Worm (Caenorhabditis elegans) whole organism, young adult: Measurements from ENCODE around the gene har-1.
A peak's percentile ranks its signal among the peaks of the same experiment; 100 is the strongest.

Experiments
- B0336.3 ChIP-seq: fragments of 200-800 bp; sonication (Bioruptor generic); IDR thresholded peaks from 2 replicates; pipeline ENCODE4 v1.3.6; 2022; ENCODE audit warnings: missing genetic modification characterization, missing compliant biosample characterization
- F22D6.2 ChIP-seq: sonication (generic microtip); optimal IDR thresholded peaks from 2 replicates; lab custom pipeline; 2016; ENCODE audit warnings: mild to moderate bottlenecking, missing genetic modification characterization, missing compliant biosample characterization
- F23B12.7 ChIP-seq: sonication (generic microtip); optimal IDR thresholded peaks from 2 replicates; lab custom pipeline; 2017; ENCODE audit warnings: missing genetic modification characterization, mild to moderate bottlenecking, missing compliant biosample characterization, antibody characterized with exemption, moderate library complexity; ENCODE audit not compliant: insufficient read depth
- F33H1.4 ChIP-seq: fragments of 200-800 bp; sonication (Bioruptor generic); IDR thresholded peaks from 2 replicates; pipeline ENCODE4 v1.3.6; 2022; ENCODE audit warnings: missing genetic modification reagents, missing genetic modification characterization, missing compliant biosample characterization
- F39B2.1 ChIP-seq: fragments of 200-800 bp; sonication (Bioruptor generic); IDR thresholded peaks from 2 replicates; pipeline ENCODE4 v1.3.6; 2022; ENCODE audit warnings: missing genetic modification reagents, missing genetic modification characterization, missing compliant biosample characterization
- F52B5.7 ChIP-seq: sonication (generic microtip); optimal IDR thresholded peaks from 2 replicates; lab custom pipeline; 2016; ENCODE audit warnings: mild to moderate bottlenecking, missing genetic modification characterization, missing compliant biosample characterization
- F57C9.4 ChIP-seq: sonication (generic microtip); optimal IDR thresholded peaks from 2 replicates; lab custom pipeline; 2017; ENCODE audit warnings: mild to moderate bottlenecking, missing genetic modification characterization, missing compliant biosample characterization
- K11D2.4 ChIP-seq: fragments of 200-800 bp; sonication (Bioruptor generic); IDR thresholded peaks from 2 replicates; pipeline ENCODE4 v1.3.6; 2022; ENCODE audit warnings: missing genetic modification reagents, missing genetic modification characterization, missing compliant biosample characterization
- T26A5.8 ChIP-seq: sonication (generic microtip); optimal IDR thresholded peaks from 2 replicates; lab custom pipeline; 2016; ENCODE audit warnings: missing genetic modification characterization, missing compliant biosample characterization
- Y53F4B.3 ChIP-seq: fragments of 200-800 bp; sonication (Bioruptor generic); IDR thresholded peaks from 2 replicates; pipeline ENCODE4 v1.3.6; 2022; ENCODE audit warnings: missing genetic modification reagents, missing genetic modification characterization, missing compliant biosample characterization
- Y53G8AR.9 ChIP-seq: fragments of 200-800 bp; sonication (Bioruptor generic); conservative IDR thresholded peaks from 2 replicates; pipeline ENCODE4 v1.3.6; 2022; ENCODE audit warnings: missing genetic modification reagents, missing genetic modification characterization, missing compliant biosample characterization
- Y79H2A.3 ChIP-seq: fragments of 200-800 bp; sonication (Bioruptor generic); conservative IDR thresholded peaks from 2 replicates; pipeline ENCODE4 v1.3.6; 2022; ENCODE audit warnings: missing genetic modification reagents, missing genetic modification characterization, missing compliant biosample characterization
- akir-1 ChIP-seq: fragments of 200-800 bp; sonication (Bioruptor generic); optimal IDR thresholded peaks from 2 replicates; lab custom pipeline; 2018; ENCODE audit warnings: mild to moderate bottlenecking, missing genetic modification characterization, moderate library complexity, missing compliant biosample characterization
- ama-1 ChIP-seq, 3 experiments: fragments of 150-350 bp in 1 of 3; sonication (generic microtip) in 2 of 3; optimal IDR thresholded peaks; 2 replicates each; lab custom pipeline; 2014 to 2018; ENCODE audit warnings: missing biosample characterization in 2 of 3, missing genetic modification characterization in 2 of 3, missing genetic modification reagents in 2 of 3
- aptf-2 ChIP-seq: fragments of 200-800 bp; sonication (Bioruptor generic); conservative IDR thresholded peaks from 2 replicates; pipeline ENCODE4 v1.3.6; 2022; ENCODE audit warnings: missing genetic modification reagents, missing genetic modification characterization, missing compliant biosample characterization
- attf-5 ChIP-seq: fragments of 200-800 bp; sonication (Bioruptor generic); optimal IDR thresholded peaks from 2 replicates; lab custom pipeline; 2018; ENCODE audit warnings: mild to moderate bottlenecking, missing genetic modification characterization, missing compliant biosample characterization
- attf-6 ChIP-seq: fragments of 200-800 bp; sonication (Bioruptor generic); IDR thresholded peaks from 2 replicates; pipeline ENCODE4 v1.3.6; 2022; ENCODE audit warnings: missing genetic modification reagents, missing genetic modification characterization, missing compliant biosample characterization
- bed-1 ChIP-seq: fragments of 200-800 bp; sonication (Bioruptor generic); IDR thresholded peaks from 2 replicates; pipeline ENCODE4 v1.3.6; 2022; ENCODE audit warnings: missing genetic modification reagents, missing genetic modification characterization, missing compliant biosample characterization
- bed-2 ChIP-seq: fragments of 200-800 bp; sonication (Bioruptor generic); IDR thresholded peaks from 2 replicates; pipeline ENCODE4 v1.3.6; 2022; ENCODE audit warnings: missing genetic modification reagents, missing genetic modification characterization, missing compliant biosample characterization
- ccch-3 ChIP-seq: fragments of 200-800 bp; sonication (Bioruptor generic); optimal IDR thresholded peaks from 2 replicates; lab custom pipeline; 2018; ENCODE audit warnings: mild to moderate bottlenecking, missing genetic modification characterization, missing compliant biosample characterization
- cebp-1 ChIP-seq, 2 experiments: fragments of 200-800 bp in 1 of 2; sonication (Bioruptor generic) in 1 of 2; sonication (generic microtip) in 1 of 2; IDR thresholded peaks in 1 of 2; optimal IDR thresholded peaks in 1 of 2; 2 replicates each; pipeline versions ENCODE4 v1.3.6 to Lab custom; 2017 to 2022; ENCODE audit warnings: missing compliant biosample characterization in 2 of 2, missing genetic modification characterization in 2 of 2, mild to moderate bottlenecking in 1 of 2, missing genetic modification reagents in 1 of 2, moderate library complexity in 1 of 2
- ceh-100 ChIP-seq: fragments of 200-800 bp; sonication (Bioruptor generic); IDR thresholded peaks from 2 replicates; pipeline ENCODE4 v1.3.6; 2022; ENCODE audit warnings: missing genetic modification reagents, missing genetic modification characterization, missing compliant biosample characterization
- ceh-79 ChIP-seq: sonication (generic microtip); optimal IDR thresholded peaks from 2 replicates; lab custom pipeline; 2017; ENCODE audit warnings: mild to moderate bottlenecking, missing genetic modification characterization, missing compliant biosample characterization
- die-1 ChIP-seq: sonication (generic microtip); optimal IDR thresholded peaks from 2 replicates; lab custom pipeline; 2016; ENCODE audit warnings: missing genotype, mild to moderate bottlenecking, missing genetic modification characterization, missing compliant biosample characterization
- dpff-1 ChIP-seq: sonication (generic microtip); optimal IDR thresholded peaks from 2 replicates; lab custom pipeline; 2017; ENCODE audit warnings: mild to moderate bottlenecking, missing genetic modification characterization, missing compliant biosample characterization
- egl-18 ChIP-seq: fragments of 200-800 bp; sonication (Bioruptor generic); IDR thresholded peaks from 2 replicates; pipeline ENCODE4 v1.3.6; 2022; ENCODE audit warnings: missing genetic modification reagents, missing genetic modification characterization, missing compliant biosample characterization
- fkh-3 ChIP-seq: sonication (generic microtip); optimal IDR thresholded peaks from 2 replicates; lab custom pipeline; 2016; ENCODE audit warnings: mild to moderate bottlenecking, missing genetic modification characterization, missing compliant biosample characterization
- him-1 ChIP-seq: sonication (generic microtip); optimal IDR thresholded peaks from 2 replicates; lab custom pipeline; 2016; ENCODE audit warnings: missing genotype, missing genetic modification reagents, missing genetic modification characterization, missing compliant biosample characterization
- hrde-1 ChIP-seq: sonication (generic microtip); optimal IDR thresholded peaks from 2 replicates; lab custom pipeline; 2016; ENCODE audit warnings: missing genetic modification characterization, mild to moderate bottlenecking, missing compliant biosample characterization, moderate library complexity, missing genotype, missing genetic modification reagents, borderline replicate concordance
- lag-1 ChIP-seq: fragments of 200-800 bp; sonication (Bioruptor generic); IDR thresholded peaks from 2 replicates; pipeline ENCODE4 v1.3.6; 2022; ENCODE audit warnings: missing genetic modification reagents, missing genetic modification characterization, missing compliant biosample characterization
- let-526 ChIP-seq: fragments of 200-800 bp; sonication (Bioruptor generic); IDR thresholded peaks from 2 replicates; pipeline ENCODE4 v1.3.6; 2022; ENCODE audit warnings: missing genetic modification reagents, missing genetic modification characterization, missing compliant biosample characterization
- lin-54 ChIP-seq: fragments of 200-800 bp; sonication (Bioruptor generic); optimal IDR thresholded peaks from 2 replicates; lab custom pipeline; 2018; ENCODE audit warnings: mild to moderate bottlenecking, missing genetic modification characterization, missing compliant biosample characterization
- lir-1 ChIP-seq: fragments of 200-800 bp; sonication (Bioruptor generic); conservative IDR thresholded peaks from 2 replicates; pipeline ENCODE4 v1.3.6; 2022; ENCODE audit warnings: missing genetic modification reagents, missing genetic modification characterization, missing compliant biosample characterization
- lsl-1 ChIP-seq: fragments of 200-800 bp; sonication (Bioruptor generic); optimal IDR thresholded peaks from 2 replicates; lab custom pipeline; 2018; ENCODE audit warnings: mild to moderate bottlenecking, missing genetic modification characterization, moderate library complexity, missing compliant biosample characterization
- lsy-27 ChIP-seq: sonication (generic microtip); optimal IDR thresholded peaks from 2 replicates; lab custom pipeline; 2017; ENCODE audit warnings: missing genetic modification characterization, mild to moderate bottlenecking, missing compliant biosample characterization, antibody characterized with exemption, missing genotype, borderline replicate concordance; ENCODE audit not compliant: insufficient read depth
- madf-10 ChIP-seq: sonication (generic microtip); optimal IDR thresholded peaks from 2 replicates; lab custom pipeline; 2016; ENCODE audit warnings: mild to moderate bottlenecking, missing genetic modification characterization, missing compliant biosample characterization
- madf-3 ChIP-seq: fragments of 200-800 bp; sonication (Bioruptor generic); IDR thresholded peaks from 2 replicates; pipeline ENCODE4 v1.3.6; 2022; ENCODE audit warnings: missing genetic modification reagents, missing genetic modification characterization, missing compliant biosample characterization
- madf-6 ChIP-seq: fragments of 200-800 bp; sonication (Bioruptor generic); IDR thresholded peaks from 2 replicates; pipeline ENCODE4 v1.3.6; 2022; ENCODE audit warnings: missing genetic modification reagents, missing genetic modification characterization, missing compliant biosample characterization
- mxl-1 ChIP-seq: sonication (generic microtip); optimal IDR thresholded peaks from 2 replicates; lab custom pipeline; 2016; ENCODE audit warnings: missing genetic modification characterization, missing compliant biosample characterization
- nhr-120 ChIP-seq: fragments of 200-800 bp; sonication (Bioruptor generic); IDR thresholded peaks from 2 replicates; pipeline ENCODE4 v1.3.6; 2022; ENCODE audit warnings: missing genetic modification characterization, missing compliant biosample characterization
- nhr-179 ChIP-seq: sonication (generic microtip); optimal IDR thresholded peaks from 2 replicates; lab custom pipeline; 2016; ENCODE audit warnings: mild to moderate bottlenecking, missing genetic modification characterization, missing compliant biosample characterization
- nhr-90 ChIP-seq: sonication (generic microtip); optimal IDR thresholded peaks from 2 replicates; lab custom pipeline; 2016; ENCODE audit warnings: missing genotype, mild to moderate bottlenecking, missing genetic modification characterization, missing compliant biosample characterization
- rec-8 ChIP-seq, 2 experiments: sonication (generic microtip); optimal IDR thresholded peaks; 2 replicates each; lab custom pipeline; 2016; ENCODE audit warnings: mild to moderate bottlenecking in 2 of 2, missing genetic modification characterization in 2 of 2, missing genetic modification reagents in 2 of 2, missing genotype in 2 of 2, missing biosample characterization in 1 of 2, missing compliant biosample characterization in 1 of 2, moderate library complexity in 1 of 2
- repo-1 ChIP-seq: sonication (generic microtip); optimal IDR thresholded peaks from 2 replicates; lab custom pipeline; 2017; ENCODE audit warnings: mild to moderate bottlenecking, missing genetic modification characterization, missing compliant biosample characterization
- tbp1 ChIP-seq: fragments of 200-800 bp; sonication (Bioruptor generic); optimal IDR thresholded peaks from 2 replicates; lab custom pipeline; 2018; ENCODE audit warnings: mild to moderate bottlenecking, missing genetic modification characterization, missing compliant biosample characterization
- zfh-2 ChIP-seq: fragments of 200-800 bp; sonication (Bioruptor generic); conservative IDR thresholded peaks from 2 replicates; pipeline ENCODE4 v1.3.6; 2022; ENCODE audit warnings: missing genetic modification reagents, missing genetic modification characterization, missing compliant biosample characterization
- ztf-25 ChIP-seq: fragments of 200-800 bp; sonication (Bioruptor generic); IDR thresholded peaks from 2 replicates; pipeline ENCODE4 v1.3.6; 2022; ENCODE audit warnings: missing genetic modification reagents, missing genetic modification characterization, missing compliant biosample characterization
- ztf-3 ChIP-seq: fragments of 200-800 bp; sonication (Bioruptor generic); optimal IDR thresholded peaks from 2 replicates; lab custom pipeline; 2018; ENCODE audit warnings: mild to moderate bottlenecking, missing genetic modification characterization, missing compliant biosample characterization

Gene har-1

DNA sequence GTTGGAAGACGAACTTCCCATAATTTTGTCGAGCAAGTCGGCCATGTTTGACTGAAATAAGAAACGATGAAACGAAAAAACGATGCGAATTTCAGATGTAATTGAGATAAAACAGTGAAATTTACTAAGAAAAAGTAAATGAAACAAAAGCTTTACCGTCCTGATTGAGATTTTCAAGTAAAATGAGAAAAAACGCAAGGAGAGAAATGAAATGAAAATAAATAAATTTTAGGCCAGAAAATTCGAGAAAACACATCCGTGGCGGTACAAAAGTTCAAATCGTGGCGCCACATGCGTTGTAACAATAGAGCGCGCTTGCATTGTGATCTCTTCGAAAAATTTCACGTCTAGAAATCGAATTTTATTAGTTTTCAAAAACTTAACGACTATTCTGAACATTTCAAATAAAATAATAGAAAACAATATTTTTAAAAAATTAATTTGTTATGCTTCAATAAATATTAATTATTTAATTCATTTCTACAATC is 24.3 kb downstream of the har-1 start, which contains the start of the genes hrde-1 and C16C10.13 (continued):
- TF ChIP-seq ceh-100 (GFP tag; lab: Robert Waterston, UW) (no peak), ztf-25 (GFP tag; lab: Robert Waterston, UW) (no peak), tbp1 (GFP tag; lab: Kevin White, UChicago) (peak; percentile 49), nhr-120 (GFP tag; lab: Robert Waterston, UW) (no peak), let-526 (GFP tag; lab: Robert Waterston, UW) (no peak), madf-6 (GFP tag; lab: Robert Waterston, UW) (peak; percentile 98), F39B2.1 (GFP tag; lab: Robert Waterston, UW) (no peak), lag-1 (no peak), him-1 (peak; percentile 51), B0336.3 (GFP tag; lab: Robert Waterston, UW) (no peak), die-1 (tag; lab: Kevin White, UChicago) (no peak), mxl-1 (tag; lab: Kevin White, UChicago) (no peak), K11D2.4 (GFP tag; lab: Robert Waterston, UW) (no peak), lir-1 (GFP tag; lab: Robert Waterston, UW) (no peak; the same call in 1 of the 2 replicates), egl-18 (GFP tag; lab: Robert Waterston, UW) (no peak), repo-1 (tag; lab: Kevin White, UChicago) (no peak), ceh-79 (tag; lab: Kevin White, UChicago) (no peak), nhr-179 (no peak), attf-6 (GFP tag; lab: Robert Waterston, UW) (0 out of 2 replicates have a peak, but pooled peaks have one; percentile 17), ccch-3 (no peak), rec-8 (tag; optimal IDR thresholded peaks at IDR 0.05; lab: Kevin White, UChicago) (no peak), F23B12.7 (tag; lab: Kevin White, UChicago) (peak; percentile 14), F52B5.7 (no peak), Y53F4B.3 (GFP tag; lab: Robert Waterston, UW) (no peak), F33H1.4 (GFP tag; lab: Robert Waterston, UW) (peak; percentile 78), nhr-90 (tag; lab: Kevin White, UChicago) (no peak), dpff-1 (no peak), lin-54 (peak; percentile 88), aptf-2 (GFP tag; lab: Robert Waterston, UW) (no peak), lsl-1 (GFP tag; lab: Kevin White, UChicago) (peak; percentile 91), cebp-1 (GFP tag; IDR thresholded peaks at IDR 0.05; lab: Robert Waterston, UW) (no peak), cebp-1 (tag; optimal IDR thresholded peaks at IDR 0.05; lab: Kevin White, UChicago) (no peak), Y53G8AR.9 (GFP tag; lab: Robert Waterston, UW) (peak; percentile 44; the same call in 1 of the 2 replicates), ztf-3 (GFP tag; lab: Kevin White, UChicago) (no peak), fkh-3 (no peak), akir-1 (GFP tag; lab: Kevin White, UChicago) (no peak), Y79H2A.3 (no peak), T26A5.8 (no peak), bed-2 (GFP tag; lab: Robert Waterston, UW) (no peak), ama-1 (optimal IDR thresholded peaks at IDR 0.05; lab: Kevin White, UChicago) (no peak), ama-1 (GFP tag; optimal IDR thresholded peaks at IDR 0.05; lab: Kevin White, UChicago) (no peak), attf-5 (GFP tag; lab: Kevin White, UChicago) (no peak), madf-3 (peak; percentile 87), lsy-27 (tag; lab: Kevin White, UChicago) (peak; percentile 21), madf-10 (no peak), zfh-2 (no peak), bed-1 (GFP tag; lab: Robert Waterston, UW) (no peak), F22D6.2 (tag; lab: Kevin White, UChicago) (no peak), F57C9.4 (tag; lab: Kevin White, UChicago) (no peak), hrde-1 (peak; percentile 98)
